Worm (Caenorhabditis elegans) whole organism, L1 larva: ENCODE results near the gene C33D9.8.

Source experiments
- C04F5.9 ChIP-seq: sonication (generic microtip); optimal IDR thresholded peaks from 2 replicates; lab custom pipeline; 2016; ENCODE audit warnings: missing genetic modification characterization, missing compliant biosample characterization
- F16B12.6 ChIP-seq: fragments of 150-350 bp; optimal IDR thresholded peaks from 2 replicates; lab custom pipeline; 2014; ENCODE audit warnings: missing biosample characterization, missing genetic modification characterization
- aha-1 ChIP-seq: fragments of 150-350 bp; optimal IDR thresholded peaks from 2 replicates; lab custom pipeline; 2014; ENCODE audit warnings: missing biosample characterization, missing genetic modification characterization
- aly-2 ChIP-seq: fragments of 150-350 bp; optimal IDR thresholded peaks from 2 replicates; lab custom pipeline; 2014; ENCODE audit warnings: missing biosample characterization, missing genetic modification characterization
- ama-1 ChIP-seq: fragments of 150-350 bp; optimal IDR thresholded peaks from 2 replicates; lab custom pipeline; 2014
- ceh-63 ChIP-seq: fragments of 200-800 bp; sonication (Bioruptor generic); optimal IDR thresholded peaks from 2 replicates; lab custom pipeline; 2018; ENCODE audit warnings: mild to moderate bottlenecking, missing genetic modification characterization, missing compliant biosample characterization
- ceh-8 ChIP-seq: fragments of 200-800 bp; sonication (Bioruptor generic); optimal IDR thresholded peaks from 2 replicates; lab custom pipeline; 2018; ENCODE audit warnings: mild to moderate bottlenecking, missing genetic modification characterization, moderate library complexity, missing compliant biosample characterization
- ceh-90 ChIP-seq: sonication (generic microtip); optimal IDR thresholded peaks from 2 replicates; lab custom pipeline; 2016; ENCODE audit warnings: missing genetic modification characterization, missing compliant biosample characterization
- ces-1 ChIP-seq: fragments of 150-350 bp; optimal IDR thresholded peaks from 2 replicates; lab custom pipeline; 2014; ENCODE audit warnings: missing biosample characterization, missing genetic modification reagents, missing genetic modification characterization
- dpl-1 ChIP-seq, 3 experiments: fragments of 150-350 bp in 2 of 3; sonication (generic microtip) in 1 of 3; optimal IDR thresholded peaks; 2 replicates each; lab custom pipeline; 2014 to 2017; ENCODE audit warnings: missing biosample characterization in 3 of 3, missing genetic modification characterization in 3 of 3, missing genetic modification reagents in 3 of 3
- dsc-1 ChIP-seq: sonication (generic microtip); optimal IDR thresholded peaks from 2 replicates; lab custom pipeline; 2016; ENCODE audit warnings: mild to moderate bottlenecking, missing genetic modification characterization, missing compliant biosample characterization
- efl-1 ChIP-seq, 4 experiments: fragments of 150-350 bp; optimal IDR thresholded peaks in 3 of 4; peaks in 1 of 4; 1 replicate in 1 of 4; 2 replicates in 3 of 4; lab custom pipeline; 2014; ENCODE audit warnings: missing biosample characterization in 2 of 4, missing genetic modification characterization in 2 of 4, missing genetic modification reagents in 2 of 4
- efl-3 ChIP-seq: fragments of 200-800 bp; sonication (Bioruptor generic); optimal IDR thresholded peaks from 2 replicates; lab custom pipeline; 2018; ENCODE audit warnings: mild to moderate bottlenecking, missing genetic modification characterization, missing compliant biosample characterization
- egl-13 ChIP-seq: sonication (generic microtip); optimal IDR thresholded peaks from 2 replicates; lab custom pipeline; 2016; ENCODE audit warnings: missing genotype, missing genetic modification reagents, missing genetic modification characterization, missing compliant biosample characterization
- egl-27 ChIP-seq, 2 experiments: fragments of 150-350 bp in 1 of 2; sonication (generic microtip); optimal IDR thresholded peaks; 3 replicates each; lab custom pipeline; 2017 to 2018; ENCODE audit warnings: missing biosample characterization in 2 of 2, missing genetic modification characterization in 2 of 2, missing genetic modification reagents in 2 of 2
- ets-5 ChIP-seq: fragments of 200-800 bp; sonication (Bioruptor generic); IDR thresholded peaks from 2 replicates; pipeline ENCODE4 v1.3.6; 2022; ENCODE audit warnings: missing genetic modification characterization, missing compliant biosample characterization
- fkh-10 ChIP-seq: sonication (generic microtip); optimal IDR thresholded peaks from 2 replicates; lab custom pipeline; 2017; ENCODE audit warnings: missing biosample characterization, missing genetic modification reagents, missing genetic modification characterization
- fkh-4 ChIP-seq: sonication (generic microtip); optimal IDR thresholded peaks from 2 replicates; lab custom pipeline; 2016; ENCODE audit warnings: missing compliant biosample characterization, missing genetic modification characterization, borderline replicate concordance
- fos-1 ChIP-seq: fragments of 150-350 bp; optimal IDR thresholded peaks from 2 replicates; lab custom pipeline; 2014; ENCODE audit warnings: missing biosample characterization, missing genetic modification characterization
- grh-1 ChIP-seq: fragments of 200-800 bp; sonication (Bioruptor generic); IDR thresholded peaks from 2 replicates; pipeline ENCODE4 v1.3.6; 2022; ENCODE audit warnings: missing genetic modification reagents, missing genetic modification characterization, missing compliant biosample characterization
- hlh-4 ChIP-seq: sonication (generic microtip); optimal IDR thresholded peaks from 2 replicates; lab custom pipeline; 2016; ENCODE audit warnings: mild to moderate bottlenecking, missing genetic modification characterization, missing compliant biosample characterization
- hpl-2 ChIP-seq: fragments of 150-350 bp; optimal IDR thresholded peaks from 2 replicates; lab custom pipeline; 2014; ENCODE audit warnings: missing biosample characterization, missing genetic modification reagents, missing genetic modification characterization
- irx-1 ChIP-seq: sonication (generic microtip); optimal IDR thresholded peaks from 2 replicates; lab custom pipeline; 2016; ENCODE audit warnings: missing genetic modification characterization, missing compliant biosample characterization
- jun-1 ChIP-seq: fragments of 150-350 bp; optimal IDR thresholded peaks from 2 replicates; lab custom pipeline; 2014; ENCODE audit warnings: missing biosample characterization, missing genetic modification reagents, missing genetic modification characterization
- lin-14 ChIP-seq: fragments of 200-800 bp; sonication (Bioruptor generic); optimal IDR thresholded peaks from 2 replicates; lab custom pipeline; 2018; ENCODE audit warnings: mild to moderate bottlenecking, missing genetic modification characterization, moderate library complexity, missing compliant biosample characterization
- lin-15B ChIP-seq: fragments of 150-350 bp; sonication (generic microtip); optimal IDR thresholded peaks from 3 replicates; lab custom pipeline; 2014; ENCODE audit warnings: missing biosample characterization, missing genetic modification characterization
- lin-35 ChIP-seq, 2 experiments: fragments of 150-350 bp; optimal IDR thresholded peaks; 2 replicates each; lab custom pipeline; 2014; ENCODE audit warnings: missing biosample characterization in 2 of 2, missing genetic modification characterization in 2 of 2, missing genetic modification reagents in 2 of 2
- lin-39 ChIP-seq: fragments of 150-350 bp; optimal IDR thresholded peaks from 2 replicates; lab custom pipeline; 2014; ENCODE audit warnings: missing biosample characterization, missing genetic modification reagents, missing genetic modification characterization
- lsy-2 ChIP-seq, 2 experiments: fragments of 150-350 bp; optimal IDR thresholded peaks; 2 replicates each; lab custom pipeline; 2014; ENCODE audit warnings: missing biosample characterization in 2 of 2, missing genetic modification characterization in 2 of 2
- mdl-1 ChIP-seq, 2 experiments: fragments of 150-350 bp; optimal IDR thresholded peaks; 2 replicates each; lab custom pipeline; 2014 to 2017; ENCODE audit warnings: missing biosample characterization in 2 of 2, missing genetic modification characterization in 2 of 2, inconsistent platforms in 1 of 2
- mef-2 ChIP-seq: fragments of 150-350 bp; optimal IDR thresholded peaks from 2 replicates; lab custom pipeline; 2014; ENCODE audit warnings: missing biosample characterization, missing genetic modification characterization
- nhr-11 ChIP-seq: fragments of 150-350 bp; optimal IDR thresholded peaks from 2 replicates; lab custom pipeline; 2014; ENCODE audit warnings: missing biosample characterization, missing genetic modification characterization
- nhr-12 ChIP-seq: sonication (generic microtip); optimal IDR thresholded peaks from 2 replicates; lab custom pipeline; 2017; ENCODE audit warnings: missing biosample characterization, missing genetic modification characterization
- nhr-19 ChIP-seq: fragments of 200-800 bp; sonication (Bioruptor generic); conservative IDR thresholded peaks from 2 replicates; pipeline ENCODE4 v1.3.6; 2022; ENCODE audit warnings: missing genetic modification characterization, missing compliant biosample characterization
- nhr-237 ChIP-seq: fragments of 150-350 bp; optimal IDR thresholded peaks from 2 replicates; lab custom pipeline; 2014; ENCODE audit warnings: missing biosample characterization, missing genetic modification characterization
- nhr-28 ChIP-seq: fragments of 150-350 bp; optimal IDR thresholded peaks from 2 replicates; lab custom pipeline; 2014; ENCODE audit warnings: missing biosample characterization, missing genetic modification characterization
- nhr-47 ChIP-seq: sonication (generic microtip); optimal IDR thresholded peaks from 2 replicates; lab custom pipeline; 2016; ENCODE audit warnings: mild to moderate bottlenecking, missing genetic modification characterization, moderate library complexity, missing compliant biosample characterization
- nhr-71 ChIP-seq: sonication (generic microtip); optimal IDR thresholded peaks from 2 replicates; lab custom pipeline; 2016; ENCODE audit warnings: mild to moderate bottlenecking, missing genetic modification characterization, moderate library complexity, missing compliant biosample characterization
- nhr-77 ChIP-seq: fragments of 150-350 bp; optimal IDR thresholded peaks from 2 replicates; lab custom pipeline; 2014; ENCODE audit warnings: missing biosample characterization, missing genetic modification characterization
- nhr-84 ChIP-seq: sonication (generic microtip); optimal IDR thresholded peaks from 2 replicates; lab custom pipeline; 2017; ENCODE audit warnings: missing biosample characterization, missing genetic modification characterization
- nhr-85 ChIP-seq: sonication (generic microtip); peaks from one replicate; lab custom pipeline; 2016; ENCODE audit warnings: missing genetic modification characterization, inconsistent platforms, missing compliant biosample characterization
- pax-3 ChIP-seq: fragments of 200-800 bp; sonication (Bioruptor generic); optimal IDR thresholded peaks from 2 replicates; lab custom pipeline; 2018; ENCODE audit warnings: mild to moderate bottlenecking, missing genetic modification characterization, moderate library complexity, missing compliant biosample characterization
- pqm-1 ChIP-seq: sonication (generic microtip); optimal IDR thresholded peaks from 3 replicates; lab custom pipeline; 2017; ENCODE audit warnings: missing biosample characterization, missing genetic modification characterization
- skn-1 ChIP-seq: fragments of 150-350 bp; optimal IDR thresholded peaks from 2 replicates; lab custom pipeline; 2014; ENCODE audit warnings: missing biosample characterization, missing genetic modification characterization
- sox-4 ChIP-seq: sonication (generic microtip); optimal IDR thresholded peaks from 2 replicates; lab custom pipeline; 2016; ENCODE audit warnings: missing genetic modification characterization, missing compliant biosample characterization
- sup-37 ChIP-seq: fragments of 200-800 bp; sonication (Bioruptor generic); optimal IDR thresholded peaks from 2 replicates; lab custom pipeline; 2018; ENCODE audit warnings: mild to moderate bottlenecking, missing genetic modification characterization, missing compliant biosample characterization
- unc-130 ChIP-seq: fragments of 150-350 bp; optimal IDR thresholded peaks from 2 replicates; lab custom pipeline; 2017; ENCODE audit warnings: missing biosample characterization, missing genetic modification characterization, inconsistent platforms
- unc-30 ChIP-seq: sonication (generic microtip); optimal IDR thresholded peaks from 2 replicates; lab custom pipeline; 2017; ENCODE audit warnings: missing biosample characterization, missing genetic modification characterization
- unc-98 ChIP-seq: fragments of 200-800 bp; sonication (Bioruptor generic); IDR thresholded peaks from 2 replicates; pipeline ENCODE4 v1.3.6; 2022; ENCODE audit warnings: missing genetic modification characterization, missing compliant biosample characterization
- vab-15 ChIP-seq: sonication (generic microtip); optimal IDR thresholded peaks from 2 replicates; lab custom pipeline; 2017; ENCODE audit warnings: missing genotype, mild to moderate bottlenecking, missing genetic modification characterization, missing compliant biosample characterization
- zip-4 ChIP-seq: fragments of 200-800 bp; sonication (Bioruptor generic); optimal IDR thresholded peaks from 2 replicates; lab custom pipeline; 2018; ENCODE audit warnings: mild to moderate bottlenecking, missing genetic modification characterization, moderate library complexity, missing compliant biosample characterization
- ztf-11 ChIP-seq, 2 experiments: sonication (generic microtip); optimal IDR thresholded peaks; 2 replicates each; lab custom pipeline; 2016 to 2017; ENCODE audit warnings: missing genetic modification characterization in 2 of 2, missing biosample characterization in 1 of 2, missing compliant biosample characterization in 1 of 2

C33D9.8 gene

ce11 chrIV:8743654-8744332, 42.8 kb downstream of the C33D9.8 start, which contains the start of gene F21D5.7 (continued):
- TF ChIP-seq sup-37 (GFP tag; lab: Kevin White, UChicago) (no peak), pqm-1 (tag; lab: Kevin White, UChicago) (no peak), skn-1 (tag; lab: Kevin White, UChicago) (peak; percentile 82), lin-15B (peak; percentile 65), vab-15 (tag; lab: Kevin White, UChicago) (no peak), ama-1 (lab: Kevin White, UChicago) (no peak), ceh-90 (tag; lab: Kevin White, UChicago) (no peak), aly-2 (tag; lab: Kevin White, UChicago) (no peak), nhr-77 (peak; percentile 56), nhr-71 (peak; percentile 89), ceh-8 (GFP tag; lab: Kevin White, UChicago) (no peak), C04F5.9 (tag; lab: Kevin White, UChicago) (peak; percentile 62), lsy-2 (tag; optimal IDR thresholded peaks at IDR 0.05; lab: Kevin White, UChicago) (peak; percentile 86 to 88), ztf-11 (tag; optimal IDR thresholded peaks at IDR 0.05; lab: Kevin White, UChicago) (peak in 1 of 2 experiments; percentile 25), hlh-4 (tag; lab: Kevin White, UChicago) (no peak), lin-39 (tag; lab: Kevin White, UChicago) (peak; percentile 79), egl-27 (tag; optimal IDR thresholded peaks at IDR 0.05; lab: Kevin White, UChicago) (no peak), efl-3 (GFP tag; lab: Kevin White, UChicago) (no peak), nhr-12 (tag; lab: Kevin White, UChicago) (no peak), nhr-237 (tag; lab: Kevin White, UChicago) (no peak), pax-3 (tag; lab: Kevin White, UChicago) (no peak), nhr-84 (tag; lab: Kevin White, UChicago) (no peak), irx-1 (tag; lab: Kevin White, UChicago) (peak; percentile 80), sox-4 (tag; lab: Kevin White, UChicago) (peak; percentile 23), unc-98 (GFP tag; lab: Robert Waterston, UW) (no peak), ets-5 (GFP tag; lab: Robert Waterston, UW) (no peak), fkh-10 (no peak), hpl-2 (peak; percentile 33), zip-4 (GFP tag; lab: Kevin White, UChicago) (peak; percentile 62), dsc-1 (tag; lab: Kevin White, UChicago) (peak; percentile 80), nhr-85 (tag; lab: Kevin White, UChicago) (peak; percentile 89), grh-1 (peak; percentile 61), dpl-1 (GFP tag; optimal IDR thresholded peaks at IDR 0.05; lab: Kevin White, UChicago) (peak; percentile 81 to 88 (median 87)), fkh-4 (tag; lab: Kevin White, UChicago) (no peak), nhr-47 (tag; lab: Kevin White, UChicago) (peak; percentile 85), ceh-63 (no peak), lin-35 (GFP tag; optimal IDR thresholded peaks at IDR 0.05; lab: Kevin White, UChicago) (peak; percentile 85 to 91), fos-1 (tag; lab: Kevin White, UChicago) (peak; percentile 58), efl-1 (optimal IDR thresholded peaks at IDR 0.05; lab: Kevin White, UChicago) (peak; percentile 75 to 86), efl-1 (GFP tag; optimal IDR thresholded peaks at IDR 0.05 in 1 of 2; lab: Kevin White, UChicago) (peak; percentile 86 to 98), mdl-1 (tag; optimal IDR thresholded peaks at IDR 0.05; lab: Kevin White, UChicago) (peak in 1 of 2 experiments; percentile 79), jun-1 (tag; lab: Kevin White, UChicago) (peak; percentile 68), mef-2 (tag; lab: Kevin White, UChicago) (no peak), aha-1 (tag; lab: Kevin White, UChicago) (peak; percentile 43), ces-1 (no peak), lin-14 (GFP tag; lab: Kevin White, UChicago) (peak; percentile 87), nhr-11 (peak; percentile 61), unc-30 (tag; lab: Kevin White, UChicago) (no peak), nhr-19 (GFP tag; lab: Robert Waterston, UW) (peak; percentile 84), F16B12.6 (tag; lab: Kevin White, UChicago) (peak; percentile 51), unc-130 (tag; lab: Kevin White, UChicago) (peak; percentile 60), nhr-28 (tag; lab: Kevin White, UChicago) (no peak), egl-13 (tag; lab: Kevin White, UChicago) (peak; percentile 66)
